Worm (Caenorhabditis elegans) whole organism, L2 larva: ENCODE results near the gene nhr-282.
"Not testable (repeated sequence)": the region's sequence is repeated elsewhere in the genome, so short reads cannot be mapped to it uniquely, and the experiment has no call there.

Experiments used
- C34F6.9 ChIP-seq: fragments of 150-350 bp; optimal IDR thresholded peaks from 2 replicates; lab custom pipeline; 2014; ENCODE audit warnings: missing biosample characterization, missing genetic modification characterization
- F13H6.1 ChIP-seq: sonication (generic microtip); optimal IDR thresholded peaks from 2 replicates; lab custom pipeline; 2016; ENCODE audit warnings: missing genetic modification characterization, missing compliant biosample characterization
- R02D3.7 ChIP-seq: fragments of 150-350 bp; optimal IDR thresholded peaks from 2 replicates; lab custom pipeline; 2014; ENCODE audit warnings: missing biosample characterization, missing genetic modification characterization
- Y55F3AM.14 ChIP-seq: fragments of 200-800 bp; sonication (Bioruptor generic); optimal IDR thresholded peaks from 2 replicates; lab custom pipeline; 2018; ENCODE audit warnings: mild to moderate bottlenecking, missing genetic modification characterization, missing compliant biosample characterization
- ZK546.5 ChIP-seq: sonication (generic microtip); optimal IDR thresholded peaks from 2 replicates; lab custom pipeline; 2017; ENCODE audit warnings: missing biosample characterization, missing genetic modification characterization
- alr-1 ChIP-seq: fragments of 150-350 bp; optimal IDR thresholded peaks from 2 replicates; lab custom pipeline; 2014; ENCODE audit warnings: missing biosample characterization, missing genetic modification characterization
- aly-2 ChIP-seq: fragments of 150-350 bp; optimal IDR thresholded peaks from 2 replicates; lab custom pipeline; 2014; ENCODE audit warnings: missing biosample characterization, missing genetic modification characterization
- ama-1 ChIP-seq: fragments of 150-350 bp; optimal IDR thresholded peaks from 2 replicates; lab custom pipeline; 2018; ENCODE audit warnings: inconsistent platforms
- blmp-1 ChIP-seq: sonication (generic microtip); optimal IDR thresholded peaks from 2 replicates; lab custom pipeline; 2017; ENCODE audit warnings: missing genetic modification characterization, mild to moderate bottlenecking, missing compliant biosample characterization, antibody characterized with exemption, moderate library complexity; ENCODE audit not compliant: insufficient read depth
- ceh-82 ChIP-seq: fragments of 150-350 bp; optimal IDR thresholded peaks from 2 replicates; lab custom pipeline; 2014; ENCODE audit warnings: missing biosample characterization, missing genetic modification characterization
- dmd-4 ChIP-seq: sonication (generic microtip); optimal IDR thresholded peaks from 2 replicates; lab custom pipeline; 2017; ENCODE audit warnings: missing biosample characterization, missing genetic modification characterization
- egl-27 ChIP-seq: sonication (generic microtip); optimal IDR thresholded peaks from 3 replicates; lab custom pipeline; 2017; ENCODE audit warnings: missing biosample characterization, missing genetic modification reagents, missing genetic modification characterization
- elt-1 ChIP-seq: fragments of 150-350 bp; optimal IDR thresholded peaks from 2 replicates; lab custom pipeline; 2014; ENCODE audit warnings: missing biosample characterization, missing genetic modification characterization
- fos-1 ChIP-seq: fragments of 150-350 bp; optimal IDR thresholded peaks from 2 replicates; lab custom pipeline; 2014; ENCODE audit warnings: missing biosample characterization, missing genetic modification characterization
- lin-11 ChIP-seq: fragments of 150-350 bp; sonication (generic microtip); optimal IDR thresholded peaks from 2 replicates; lab custom pipeline; 2014; ENCODE audit warnings: missing biosample characterization, missing genetic modification characterization, inconsistent platforms, mixed read lengths
- lin-13 ChIP-seq: fragments of 150-350 bp; optimal IDR thresholded peaks from 2 replicates; lab custom pipeline; 2014; ENCODE audit warnings: missing biosample characterization, missing genetic modification reagents, missing genetic modification characterization
- lin-39 ChIP-seq: fragments of 150-350 bp; optimal IDR thresholded peaks from 2 replicates; lab custom pipeline; 2014; ENCODE audit warnings: missing biosample characterization, missing genetic modification reagents, missing genetic modification characterization
- mab-5 ChIP-seq: fragments of 150-350 bp; optimal IDR thresholded peaks from 2 replicates; lab custom pipeline; 2014; ENCODE audit warnings: missing biosample characterization, missing genetic modification characterization
- mbf-1 ChIP-seq: sonication (generic microtip); optimal IDR thresholded peaks from 2 replicates; lab custom pipeline; 2017; ENCODE audit warnings: missing biosample characterization, missing genetic modification characterization
- mdl-1 ChIP-seq, 2 experiments: fragments of 150-350 bp in 1 of 2; sonication (generic microtip) in 1 of 2; optimal IDR thresholded peaks; 2 replicates each; lab custom pipeline; 2017; ENCODE audit warnings: missing biosample characterization in 2 of 2, missing genetic modification characterization in 2 of 2
- nhr-10 ChIP-seq: sonication (generic microtip); optimal IDR thresholded peaks from 2 replicates; lab custom pipeline; 2017; ENCODE audit warnings: missing biosample characterization, missing genetic modification characterization
- nhr-11 ChIP-seq: fragments of 150-350 bp; optimal IDR thresholded peaks from 2 replicates; lab custom pipeline; 2014; ENCODE audit warnings: missing biosample characterization, missing genetic modification characterization
- nhr-12 ChIP-seq: fragments of 150-350 bp; optimal IDR thresholded peaks from 2 replicates; lab custom pipeline; 2014; ENCODE audit warnings: missing biosample characterization, missing genetic modification characterization
- nhr-129 ChIP-seq: fragments of 150-350 bp; optimal IDR thresholded peaks from 2 replicates; lab custom pipeline; 2014; ENCODE audit warnings: missing biosample characterization, missing genetic modification characterization
- nhr-237 ChIP-seq: fragments of 150-350 bp; optimal IDR thresholded peaks from 2 replicates; lab custom pipeline; 2014; ENCODE audit warnings: missing biosample characterization, missing genetic modification characterization
- nhr-25 ChIP-seq: fragments of 150-350 bp; sonication (generic microtip); optimal IDR thresholded peaks from 3 replicates; lab custom pipeline; 2014; ENCODE audit warnings: missing biosample characterization, missing genetic modification characterization
- nhr-6 ChIP-seq: fragments of 150-350 bp; optimal IDR thresholded peaks from 2 replicates; lab custom pipeline; 2014; ENCODE audit warnings: missing biosample characterization, missing genetic modification characterization
- peb-1 ChIP-seq: fragments of 150-350 bp; optimal IDR thresholded peaks from 2 replicates; lab custom pipeline; 2014; ENCODE audit warnings: missing biosample characterization, missing genetic modification characterization
- sma-3 ChIP-seq: sonication (generic microtip); optimal IDR thresholded peaks from 2 replicates; lab custom pipeline; 2016; ENCODE audit warnings: missing genetic modification reagents, missing genetic modification characterization, missing compliant biosample characterization
- sma-9 ChIP-seq, 2 experiments: fragments of 150-350 bp in 1 of 2; sonication (generic microtip) in 1 of 2; optimal IDR thresholded peaks; 2 replicates each; lab custom pipeline; 2014 to 2016; ENCODE audit warnings: missing genetic modification characterization in 2 of 2, mild to moderate bottlenecking in 1 of 2, missing biosample characterization in 1 of 2, missing compliant biosample characterization in 1 of 2, missing genetic modification reagents in 1 of 2, moderate library complexity in 1 of 2
- snpc-4 ChIP-seq: fragments of 150-350 bp; optimal IDR thresholded peaks from 2 replicates; lab custom pipeline; 2014; ENCODE audit warnings: missing biosample characterization, missing genetic modification characterization
- unc-39 ChIP-seq: fragments of 150-350 bp; optimal IDR thresholded peaks from 2 replicates; lab custom pipeline; 2014; ENCODE audit warnings: missing biosample characterization, missing genetic modification characterization
- unc-55 ChIP-seq: fragments of 150-350 bp; sonication (generic microtip); optimal IDR thresholded peaks from 3 replicates; lab custom pipeline; 2014; ENCODE audit warnings: missing biosample characterization, missing genetic modification reagents, missing genetic modification characterization
- unc-62 ChIP-seq: fragments of 150-350 bp; optimal IDR thresholded peaks from 2 replicates; lab custom pipeline; 2014; ENCODE audit warnings: missing biosample characterization, missing genetic modification reagents, missing genetic modification characterization
- ztf-4 ChIP-seq: fragments of 150-350 bp; optimal IDR thresholded peaks from 2 replicates; lab custom pipeline; 2014; ENCODE audit warnings: missing biosample characterization, missing genetic modification characterization

nhr-282 gene

DNA sequence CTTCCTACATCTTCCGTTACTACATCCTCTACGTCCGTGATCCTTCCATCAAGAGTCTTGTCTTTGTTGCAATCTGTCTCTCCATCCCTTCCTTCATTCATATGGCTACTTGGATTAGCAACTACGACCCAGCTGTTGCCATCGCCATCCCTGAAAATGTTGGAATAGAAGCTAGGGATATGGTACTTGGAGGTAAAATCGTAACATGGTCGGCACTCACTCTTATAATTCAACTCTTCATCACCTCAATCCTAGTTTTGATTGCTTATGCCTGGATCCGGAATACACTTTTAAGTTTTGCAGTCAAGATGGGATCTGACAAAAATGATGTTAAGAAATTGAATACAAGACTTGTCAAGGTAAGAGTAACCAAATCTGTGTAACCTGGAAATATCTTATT is 8.3 kb upstream of the nhr-282 start, which contains the start of gene T26E4.18:
Gene T26E4.18 (minus strand): TSS at position 101 of the 400 bp plus-strand sequence.
- TF ChIP-seq nhr-12 (tag; lab: Kevin White, UChicago); unc-62 (GFP tag; lab: Kevin White, UChicago); dmd-4 (tag; lab: Kevin White, UChicago): not testable (repeated sequence)

DNA sequence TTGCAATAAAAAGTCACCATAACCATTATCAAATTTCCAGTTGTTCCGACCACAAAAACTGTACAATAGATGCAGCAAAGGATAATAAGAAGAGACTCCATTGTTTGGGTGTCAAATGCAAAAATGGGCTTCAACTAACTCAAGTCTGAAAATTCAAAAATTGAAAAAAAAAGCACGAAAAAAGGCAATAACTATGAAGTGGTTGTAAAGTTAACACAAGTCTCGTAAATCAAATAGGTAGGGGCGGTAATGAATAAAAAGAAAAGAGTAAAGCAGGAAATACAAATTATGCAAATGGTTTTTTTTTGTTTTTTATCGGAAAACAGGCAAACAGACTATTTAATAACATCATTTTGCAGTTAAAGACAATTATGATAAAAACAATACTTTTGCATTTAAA is 4.7 kb upstream of the nhr-282 start, which contains the start of gene srsx-38:
Gene srsx-38 (minus strand): TSS at position 101 of the 400 bp plus-strand sequence.
- not testable (repeated sequence) for TF ChIP-seq unc-39, egl-27, nhr-11

DNA sequence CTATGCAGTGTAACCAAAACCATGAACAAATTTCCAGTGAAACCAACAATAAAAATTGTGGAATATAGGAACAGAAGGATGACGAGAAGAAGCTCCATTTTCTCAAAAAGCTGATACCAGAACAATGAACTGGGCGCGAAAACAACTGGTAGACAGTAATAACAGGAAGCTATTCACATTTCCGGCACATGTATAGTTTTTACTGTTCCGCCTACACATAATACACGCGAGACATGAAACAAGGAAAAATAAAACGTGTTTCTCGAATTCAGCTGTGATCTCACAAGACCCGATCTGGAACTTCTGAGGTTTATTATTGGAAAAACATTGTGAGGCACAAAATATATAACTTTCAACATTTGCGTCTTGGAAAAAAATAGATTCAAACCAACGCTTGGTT is 2.5 kb upstream of the nhr-282 start, which contains the start of gene srsx-36:
Gene srsx-36 (minus strand): TSS at position 101 of the 400 bp plus-strand sequence.
- no peak for TF ChIP-seq snpc-4
- no peak for TF ChIP-seq nhr-10 (tag; lab: Kevin White, UChicago)
- no peak for TF ChIP-seq alr-1 (tag; lab: Kevin White, UChicago)
- TF ChIP-seq ZK546.5 (tag; lab: Kevin White, UChicago) = no peak
- no peak for TF ChIP-seq unc-55
- TF ChIP-seq nhr-12 (tag; lab: Kevin White, UChicago) = no peak
- no peak for TF ChIP-seq mdl-1 (tag; optimal IDR thresholded peaks at IDR 0.05; lab: Kevin White, UChicago)
- no peak for TF ChIP-seq lin-39
- TF ChIP-seq peb-1 = no peak
- TF ChIP-seq ztf-4 (tag; lab: Kevin White, UChicago) = no peak
- no peak for TF ChIP-seq F13H6.1 (tag; lab: Kevin White, UChicago)
- TF ChIP-seq elt-1 = no peak
- no peak for TF ChIP-seq C34F6.9
- TF ChIP-seq lin-13 (GFP tag; lab: Kevin White, UChicago) = no peak
- no peak for TF ChIP-seq ceh-82 (tag; lab: Kevin White, UChicago)
- no peak for TF ChIP-seq mab-5 (tag; lab: Kevin White, UChicago)

DNA sequence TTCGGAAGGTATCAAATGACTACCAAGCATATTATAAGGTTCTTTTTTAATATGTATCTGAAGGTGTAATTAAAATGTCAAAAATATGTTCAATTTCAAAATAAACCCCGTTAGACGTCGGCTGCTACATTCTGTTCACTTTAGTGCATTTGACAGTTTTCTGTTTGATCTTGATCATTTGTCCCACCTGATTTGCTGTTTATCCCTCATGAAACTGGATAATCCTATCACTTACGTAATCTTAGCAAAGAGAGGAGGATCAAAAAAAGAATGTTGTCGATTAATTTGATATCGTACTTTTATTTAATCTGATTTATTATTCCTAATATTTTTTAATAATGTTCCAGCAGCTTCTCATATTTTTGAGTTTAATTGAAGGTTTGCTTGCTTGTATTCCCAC is 1.6 kb upstream of the nhr-282 start, which contains the start of gene F54B8.1:
Gene F54B8.1 (plus strand): TSS at position 301 of the 400 bp plus-strand sequence.
- no peak for TF ChIP-seq peb-1

DNA sequence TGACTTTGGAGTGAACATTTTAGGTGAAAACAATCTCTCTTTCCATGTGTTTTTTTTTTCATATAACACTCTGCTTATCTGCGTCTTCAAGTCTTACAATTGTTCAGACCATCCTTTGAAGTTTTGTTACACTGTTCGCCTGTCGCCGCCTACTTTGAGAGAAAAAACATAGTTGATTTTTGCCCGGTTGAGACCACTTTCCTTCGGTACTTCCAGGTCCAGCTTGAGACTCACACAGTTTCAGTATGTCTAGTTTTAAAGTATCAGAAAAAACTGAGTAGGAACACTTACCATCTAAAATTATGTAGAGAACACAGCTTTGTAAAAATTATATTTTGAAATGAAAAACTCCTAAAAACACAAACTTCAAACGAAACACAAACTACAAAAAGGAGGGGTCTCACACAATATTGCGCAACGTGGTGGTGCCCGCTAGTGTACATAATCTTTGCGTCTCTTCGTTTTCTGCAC is 3.9 kb downstream of the nhr-282 start, which contains the start of the genes fbxa-69 and F54B8.4:
Gene fbxa-69 (minus strand): TSS at position 10 of the 471 bp plus-strand sequence.
Gene F54B8.4 (plus strand): TSS at position 421 of the 471 bp plus-strand sequence.
- TF ChIP-seq mdl-1 (tag; optimal IDR thresholded peaks at IDR 0.05; lab: Kevin White, UChicago) (no peak), nhr-237 (tag; lab: Kevin White, UChicago) (no peak), ZK546.5 (tag; lab: Kevin White, UChicago) (no peak), nhr-12 (tag; lab: Kevin White, UChicago) (no peak), unc-39 (no peak), C34F6.9 (no peak), nhr-129 (tag; lab: Kevin White, UChicago) (peak; percentile 48), sma-9 (GFP tag; optimal IDR thresholded peaks at IDR 0.05; lab: Kevin White, UChicago) (peak; percentile 22), sma-9 (tag; optimal IDR thresholded peaks at IDR 0.05; lab: Kevin White, UChicago) (no peak), blmp-1 (peak; percentile 40), egl-27 (no peak), sma-3 (no peak), nhr-10 (tag; lab: Kevin White, UChicago) (no peak), alr-1 (tag; lab: Kevin White, UChicago) (no peak), fos-1 (tag; lab: Kevin White, UChicago) (no peak), R02D3.7 (tag; lab: Kevin White, UChicago) (no peak), Y55F3AM.14 (GFP tag; lab: Kevin White, UChicago) (no peak), mbf-1 (no peak), unc-62 (GFP tag; lab: Kevin White, UChicago) (no peak)
- TF ChIP-seq, all 48 proteins: peak for 3

DNA sequence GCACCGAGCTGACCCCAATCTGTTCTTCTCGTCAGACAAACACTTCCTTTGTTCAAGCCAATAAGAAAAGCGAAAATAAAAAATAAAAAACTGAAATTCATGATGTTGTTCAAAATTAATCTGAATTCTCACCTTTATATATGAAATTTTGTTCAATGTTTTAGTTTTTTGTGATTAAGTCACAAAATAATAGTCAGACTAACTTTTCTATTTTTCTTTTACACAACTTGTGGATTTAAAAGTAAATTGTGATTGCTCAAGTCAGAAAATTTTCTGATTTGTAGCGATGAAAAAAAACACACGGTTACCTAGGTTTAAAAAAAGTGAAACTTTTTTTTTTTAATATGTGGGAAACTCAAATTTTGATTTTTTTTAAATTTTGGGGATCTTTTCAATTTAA is 5.7 kb downstream of the nhr-282 start, which contains the start of gene abf-3:
Gene abf-3 (minus strand): TSS at position 101 of the 400 bp plus-strand sequence.
- TF ChIP-seq dmd-4 (tag; lab: Kevin White, UChicago) = no peak
- TF ChIP-seq aly-2 (tag; lab: Kevin White, UChicago) = no peak
- TF ChIP-seq unc-39 = no peak
- TF ChIP-seq sma-3 = no peak
- TF ChIP-seq blmp-1 = no peak
- TF ChIP-seq mbf-1 = no peak
- TF ChIP-seq unc-62 (GFP tag; lab: Kevin White, UChicago) = no peak
- no peak for TF ChIP-seq F13H6.1 (tag; lab: Kevin White, UChicago)
- TF ChIP-seq nhr-6 (tag; lab: Kevin White, UChicago) = no peak
- no peak for TF ChIP-seq lin-11
- no peak for TF ChIP-seq nhr-10 (tag; lab: Kevin White, UChicago)
- TF ChIP-seq ama-1 (lab: Kevin White, UChicago) = no peak
- TF ChIP-seq nhr-25 (tag; lab: Kevin White, UChicago) = no peak
- TF ChIP-seq lin-39 = no peak
